Worm (Caenorhabditis elegans): Measurements from ENCODE around the gene drl-1.

Gene drl-1

ce11 chrIV:372146-372789, 47.4 kb downstream of the drl-1 start (continued):
- TF ChIP-seq unc-98 (GFP tag; IDR thresholded peaks at IDR 0.05): no peak
- TF ChIP-seq fos-1 (tag; optimal IDR thresholded peaks at IDR 0.05): no peak
- no peak for TF ChIP-seq dsc-1 (tag; optimal IDR thresholded peaks at IDR 0.05)
- no peak for TF ChIP-seq C16A3.4 (tag; optimal IDR thresholded peaks at IDR 0.05)
- no peak for TF ChIP-seq tbx-2 (tag; optimal IDR thresholded peaks at IDR 0.05)
- no peak for TF ChIP-seq sptf-1 (tag; optimal IDR thresholded peaks at IDR 0.05)
- TF ChIP-seq nhr-20 (tag; optimal IDR thresholded peaks at IDR 0.05): no peak
- no peak for TF ChIP-seq ama-1 (optimal IDR thresholded peaks at IDR 0.05)
- no peak for TF ChIP-seq pag-3 (tag; optimal IDR thresholded peaks at IDR 0.05; ENCODE audit: borderline replicate concordance, insufficient read depth)
- no peak for TF ChIP-seq zag-1 (tag; optimal IDR thresholded peaks at IDR 0.05)
- TF ChIP-seq F16B12.6 (tag; optimal IDR thresholded peaks at IDR 0.05): no peak
- TF ChIP-seq blmp-1 (tag; optimal IDR thresholded peaks at IDR 0.05): no peak
- no peak for TF ChIP-seq xbp-1 (tag; optimal IDR thresholded peaks at IDR 0.05)
- peak; percentile 17 for TF ChIP-seq unc-86 (tag; optimal IDR thresholded peaks at IDR 0.05)
- TF ChIP-seq unc-30 (tag; optimal IDR thresholded peaks at IDR 0.05): no peak
- TF ChIP-seq nhr-84 (tag; optimal IDR thresholded peaks at IDR 0.05): no peak
- TF ChIP-seq fkh-8 (tag; optimal IDR thresholded peaks at IDR 0.05): no peak
- TF ChIP-seq hlh-4 (tag; optimal IDR thresholded peaks at IDR 0.05): no peak
- TF ChIP-seq hpl-2 (GFP tag; optimal IDR thresholded peaks at IDR 0.05): no peak
- no peak for TF ChIP-seq jun-1 (tag; optimal IDR thresholded peaks at IDR 0.05)
- no peak for TF ChIP-seq nhr-77 (tag; optimal IDR thresholded peaks at IDR 0.05)
- TF ChIP-seq isw-1 (GFP tag; IDR thresholded peaks at IDR 0.05): peak; percentile 26
- TF ChIP-seq nhr-47 (tag; optimal IDR thresholded peaks at IDR 0.05): peak; percentile 14
- no peak for TF ChIP-seq egl-27 (tag; optimal IDR thresholded peaks at IDR 0.05)
- no peak for TF ChIP-seq hlh-17 (GFP tag; optimal IDR thresholded peaks at IDR 0.05; ENCODE audit: borderline replicate concordance)
- peak in 1 of 2 experiments; percentile 9 for TF ChIP-seq lsy-2 (tag; optimal IDR thresholded peaks at IDR 0.05)
- TF ChIP-seq C04F5.9 (tag; optimal IDR thresholded peaks at IDR 0.05): no peak
- TF ChIP-seq mab-9 (GFP tag; IDR thresholded peaks at IDR 0.05): no peak
- TF ChIP-seq lin-13 (GFP tag; optimal IDR thresholded peaks at IDR 0.05): no peak
- TF ChIP-seq lin-39 (tag; optimal IDR thresholded peaks at IDR 0.05): no peak
- no peak for TF ChIP-seq vab-15 (tag; optimal IDR thresholded peaks at IDR 0.05)
- TF ChIP-seq nhr-76 (tag; optimal IDR thresholded peaks at IDR 0.05): no peak
- TF ChIP-seq snu-23 (GFP tag; optimal IDR thresholded peaks at IDR 0.05): peak; percentile 5
- no peak for TF ChIP-seq nhr-28 (tag; optimal IDR thresholded peaks at IDR 0.05)
- no peak for TF ChIP-seq ceh-90 (tag; optimal IDR thresholded peaks at IDR 0.05)
- no peak for TF ChIP-seq ceh-63 (GFP tag; optimal IDR thresholded peaks at IDR 0.05)
- TF ChIP-seq rnt-1 (tag; optimal IDR thresholded peaks at IDR 0.05): no peak

ce11 chrIV:373963-374362, 49.1 kb downstream of the drl-1 start:
- TF ChIP-seq ceh-8 (GFP tag; optimal IDR thresholded peaks at IDR 0.05): no peak

ce11 chrIV:375915-376314, 51.1 kb downstream of the drl-1 start, which contains the start of gene fln-1:
fln-1 (minus strand) TSS chrIV:376015.
- TF ChIP-seq unc-62 (GFP tag; optimal IDR thresholded peaks at IDR 0.05) (no peak), efl-1 (optimal IDR thresholded peaks at IDR 0.05) (no peak), efl-1 (GFP tag; optimal IDR thresholded peaks at IDR 0.05 in 1 of 2) (peak in 1 of 2 experiments; percentile 48), nhr-90 (tag; optimal IDR thresholded peaks at IDR 0.05; ENCODE audit: poor library complexity) (no peak), pax-3 (tag; optimal IDR thresholded peaks at IDR 0.05) (no peak)
